Fruit fly (Drosophila melanogaster): Measurements from ENCODE around the gene if.

DNA sequence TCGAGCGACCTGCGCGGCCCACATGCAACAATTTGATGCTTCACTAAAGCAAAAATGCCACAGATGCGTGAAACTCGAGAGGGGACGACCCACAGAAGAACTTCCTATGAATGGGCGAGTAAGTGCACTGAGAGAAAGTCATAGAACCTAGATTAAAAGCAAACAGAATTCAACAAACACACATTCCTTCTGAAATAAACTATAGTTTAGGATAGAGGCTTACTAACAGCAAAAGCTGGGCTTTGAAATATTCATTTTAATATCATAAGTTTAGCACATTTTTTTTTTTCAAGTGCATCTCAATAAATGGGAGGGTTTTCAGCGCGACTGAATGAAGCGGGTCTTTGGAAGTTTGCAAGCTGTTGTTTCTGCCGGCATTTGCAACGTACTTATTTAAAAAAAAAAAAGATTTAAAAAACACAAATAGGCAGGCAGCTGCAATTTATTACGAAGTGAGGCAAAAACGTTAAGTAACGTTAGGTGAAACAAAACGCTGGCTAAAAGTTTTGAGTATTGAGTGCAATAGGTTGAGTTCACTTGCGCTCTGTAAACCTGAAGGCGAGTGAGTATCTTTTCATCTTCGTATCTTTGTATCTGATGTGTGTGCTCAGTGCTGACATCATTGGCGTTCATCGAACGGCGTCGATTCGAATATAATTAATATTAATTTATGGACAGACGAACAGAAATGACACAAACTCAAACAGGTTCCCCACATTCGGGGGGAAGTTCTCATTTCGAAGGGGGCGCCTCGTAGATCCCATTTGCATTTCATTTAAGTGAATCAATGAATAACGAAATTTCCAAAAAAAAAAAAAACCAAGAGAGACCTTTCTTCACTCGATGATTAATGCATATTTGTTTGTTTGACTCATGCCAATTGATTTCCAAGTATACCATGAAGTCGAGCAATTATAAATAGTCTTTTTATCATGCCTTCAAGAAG lies 10.1 kb downstream of the if start:
- TF ChIP-seq h (GFP tag; optimal IDR thresholded peaks at IDR 0.05) (peak; percentile 66), Sp1 (GFP tag; optimal IDR thresholded peaks at IDR 0.05) (no peak)

All from whole organism, wandering third instar larva.